Worm (Caenorhabditis elegans): Measurements from ENCODE around the gene scc-2.

The scc-2 gene

ce11 chrII:216598-216997 is 46.9 kb downstream of the scc-2 start, which contains the start of gene F48A11.4 (continued):
- TF ChIP-seq egl-43 (GFP tag; IDR thresholded peaks at IDR 0.05), result peak; percentile 86
- peak in 1 of 2 experiments; percentile 70 for TF ChIP-seq hif-1 (tag; optimal IDR thresholded peaks at IDR 0.05)
- peak; percentile 64 for TF ChIP-seq lin-15B (tag; optimal IDR thresholded peaks at IDR 0.05)
- TF ChIP-seq arid-1 (GFP tag; conservative IDR thresholded peaks at IDR 0.05), result peak; percentile 92
- TF ChIP-seq F10B5.3 (tag; optimal IDR thresholded peaks at IDR 0.05), result peak; percentile 76
- peak; percentile 84 for TF ChIP-seq ctbp-1 (GFP tag; IDR thresholded peaks at IDR 0.05)
- peak; percentile 39 for TF ChIP-seq unc-130 (GFP tag; optimal IDR thresholded peaks at IDR 0.05)
- peak; percentile 84 for TF ChIP-seq nhr-77 (tag; optimal IDR thresholded peaks at IDR 0.05)
- no peak for TF ChIP-seq zag-1 (tag; optimal IDR thresholded peaks at IDR 0.05)
- TF ChIP-seq dmd-9 (GFP tag; IDR thresholded peaks at IDR 0.05), result peak; percentile 62
- peak; percentile 77; the same call in 1 of the 2 replicates for TF ChIP-seq pha-4 (GFP tag; IDR thresholded peaks at IDR 0.05)
- peak; percentile 11 for TF ChIP-seq pha-4 (tag; optimal IDR thresholded peaks at IDR 0.05)
- TF ChIP-seq daf-16 (GFP tag; optimal IDR thresholded peaks at IDR 0.05), result peak in 1 of 2 experiments; percentile 55
- TF ChIP-seq daf-16 (tag; optimal IDR thresholded peaks at IDR 0.05), result peak; percentile 35
- peak; percentile 78 for TF ChIP-seq snpc-1.2 (GFP tag; IDR thresholded peaks at IDR 0.05)
- peak; percentile 18 for TF ChIP-seq ceh-32 (tag; optimal IDR thresholded peaks at IDR 0.05; ENCODE audit: poor library complexity)
- TF ChIP-seq nhr-76 (tag; optimal IDR thresholded peaks at IDR 0.05), result peak; percentile 33
- no peak for TF ChIP-seq ztf-11 (tag; optimal IDR thresholded peaks at IDR 0.05)
- peak; percentile 91 for TF ChIP-seq nhr-102 (tag; optimal IDR thresholded peaks at IDR 0.05)
- peak; percentile 86 for TF ChIP-seq F49E8.2 (tag; optimal IDR thresholded peaks at IDR 0.05; ENCODE audit: borderline replicate concordance)
- TF ChIP-seq lin-29 (GFP tag; IDR thresholded peaks at IDR 0.05), result peak; percentile 92
- no peak for TF ChIP-seq F26F4.8 (GFP tag; conservative IDR thresholded peaks at IDR 0.05)
- peak; percentile 93 for TF ChIP-seq mep-1 (tag; optimal IDR thresholded peaks at IDR 0.05)
- peak; percentile 88 for TF ChIP-seq nhr-28 (tag; optimal IDR thresholded peaks at IDR 0.05)
- peak; percentile 8 for TF ChIP-seq lir-3 (tag; optimal IDR thresholded peaks at IDR 0.05)
- peak; percentile 72; the same call in 1 of the 2 replicates for TF ChIP-seq saeg-2 (GFP tag; IDR thresholded peaks at IDR 0.05)
- TF ChIP-seq zfp-2 (tag; optimal IDR thresholded peaks at IDR 0.05), result peak; percentile 79
- peak; percentile 90 for TF ChIP-seq fkh-10 (GFP tag; optimal IDR thresholded peaks at IDR 0.05)
- no peak for TF ChIP-seq skn-1 (tag; optimal IDR thresholded peaks at IDR 0.05)
- TF ChIP-seq nhr-48 (tag; optimal IDR thresholded peaks at IDR 0.05), result peak; percentile 47
- no peak for TF ChIP-seq lim-7 (GFP tag; IDR thresholded peaks at IDR 0.05)
- TF ChIP-seq rbr-2 (tag; optimal IDR thresholded peaks at IDR 0.05), result peak; percentile 90
- peak; percentile 96 for TF ChIP-seq mes-2 (tag; optimal IDR thresholded peaks at IDR 0.05; ENCODE audit: poor library complexity, severe bottlenecking)
- peak; percentile 79 for TF ChIP-seq madf-9 (GFP tag; conservative IDR thresholded peaks at IDR 0.05)
- no peak for TF ChIP-seq daf-19 (GFP tag; conservative IDR thresholded peaks at IDR 0.05)
- no peak for TF ChIP-seq F44E2.7 (GFP tag; IDR thresholded peaks at IDR 0.05)
- TF ChIP-seq ama-1 (optimal IDR thresholded peaks at IDR 0.05), result peak; percentile 95
- peak; percentile 94 for TF ChIP-seq zfp-3 (GFP tag; conservative IDR thresholded peaks at IDR 0.05)
- TF ChIP-seq nhr-10 (tag; optimal IDR thresholded peaks at IDR 0.05), result no peak
- TF ChIP-seq dve-1 (tag; optimal IDR thresholded peaks at IDR 0.05; ENCODE audit: insufficient read depth), result peak; percentile 95
- peak; percentile 91 for TF ChIP-seq hmg-1.1 (GFP tag; IDR thresholded peaks at IDR 0.05)
- peak; percentile 91 for TF ChIP-seq nhr-6 (tag; optimal IDR thresholded peaks at IDR 0.05)
- peak; percentile 82 for TF ChIP-seq ZK337.2 (GFP tag; IDR thresholded peaks at IDR 0.05)
- TF ChIP-seq hlh-30 (tag; optimal IDR thresholded peaks at IDR 0.05; ENCODE audit: insufficient read depth), result peak; percentile 92
- no peak for TF ChIP-seq ceh-62 (tag; optimal IDR thresholded peaks at IDR 0.05)
- TF ChIP-seq nhr-111 (GFP tag; optimal IDR thresholded peaks at IDR 0.05), result peak; percentile 47
- TF ChIP-seq lin-13 (GFP tag; optimal IDR thresholded peaks at IDR 0.05), result peak; percentile 89
- no peak for TF ChIP-seq ces-1 (GFP tag; optimal IDR thresholded peaks at IDR 0.05)
- no peak for TF ChIP-seq snpc-4 (tag; optimal IDR thresholded peaks at IDR 0.05)
- TF ChIP-seq duxl-1 (tag; optimal IDR thresholded peaks at IDR 0.05; ENCODE audit: poor library complexity), result peak; percentile 95
- TF ChIP-seq nhr-42 (GFP tag; IDR thresholded peaks at IDR 0.05), result peak; percentile 90
- peak; percentile 77; the same call in 1 of the 2 replicates for TF ChIP-seq D1046.2 (GFP tag; IDR thresholded peaks at IDR 0.05)

Measured in whole organism, L4 larva.